Worm (Caenorhabditis elegans) whole organism, L2 larva: Measurements from ENCODE around the gene C56E6.7.

ENCODE experiments used
- alr-1 ChIP-seq: fragments of 150-350 bp; optimal IDR thresholded peaks from 2 replicates; lab custom pipeline; 2014; ENCODE audit warnings: missing biosample characterization, missing genetic modification characterization
- egl-27 ChIP-seq: sonication (generic microtip); optimal IDR thresholded peaks from 3 replicates; lab custom pipeline; 2017; ENCODE audit warnings: missing biosample characterization, missing genetic modification reagents, missing genetic modification characterization
- elt-3 ChIP-seq: sonication (generic microtip); optimal IDR thresholded peaks from 2 replicates; lab custom pipeline; 2017; ENCODE audit warnings: missing biosample characterization, missing genetic modification characterization
- lin-13 ChIP-seq: fragments of 150-350 bp; optimal IDR thresholded peaks from 2 replicates; lab custom pipeline; 2014; ENCODE audit warnings: missing biosample characterization, missing genetic modification reagents, missing genetic modification characterization
- lin-39 ChIP-seq: fragments of 150-350 bp; optimal IDR thresholded peaks from 2 replicates; lab custom pipeline; 2014; ENCODE audit warnings: missing biosample characterization, missing genetic modification reagents, missing genetic modification characterization
- lsy-2 ChIP-seq, 2 experiments: fragments of 150-350 bp in 1 of 2; sonication (generic microtip) in 1 of 2; optimal IDR thresholded peaks; 2 replicates each; lab custom pipeline; 2014 to 2017; ENCODE audit warnings: missing biosample characterization in 2 of 2, missing genetic modification characterization in 2 of 2
- mdl-1 ChIP-seq, 2 experiments: fragments of 150-350 bp in 1 of 2; sonication (generic microtip) in 1 of 2; optimal IDR thresholded peaks; 2 replicates each; lab custom pipeline; 2017; ENCODE audit warnings: missing biosample characterization in 2 of 2, missing genetic modification characterization in 2 of 2
- nhr-11 ChIP-seq: fragments of 150-350 bp; optimal IDR thresholded peaks from 2 replicates; lab custom pipeline; 2014; ENCODE audit warnings: missing biosample characterization, missing genetic modification characterization
- nhr-12 ChIP-seq: fragments of 150-350 bp; optimal IDR thresholded peaks from 2 replicates; lab custom pipeline; 2014; ENCODE audit warnings: missing biosample characterization, missing genetic modification characterization
- nhr-237 ChIP-seq: fragments of 150-350 bp; optimal IDR thresholded peaks from 2 replicates; lab custom pipeline; 2014; ENCODE audit warnings: missing biosample characterization, missing genetic modification characterization
- snpc-4 ChIP-seq: fragments of 150-350 bp; optimal IDR thresholded peaks from 2 replicates; lab custom pipeline; 2014; ENCODE audit warnings: missing biosample characterization, missing genetic modification characterization
- zag-1 ChIP-seq: fragments of 150-350 bp; optimal IDR thresholded peaks from 2 replicates; lab custom pipeline; 2014; ENCODE audit warnings: missing biosample characterization, missing genetic modification characterization

- no peak for TF ChIP-seq nhr-11 (tag; lab: Kevin White, UChicago)
- no peak for TF ChIP-seq elt-3 (tag; lab: Kevin White, UChicago)
- TF ChIP-seq alr-1 (tag; lab: Kevin White, UChicago): no peak
- no peak for TF ChIP-seq lin-13 (GFP tag; lab: Kevin White, UChicago)
- TF ChIP-seq nhr-237: no peak
- no peak for TF ChIP-seq zag-1 (tag; lab: Kevin White, UChicago)
- no peak for TF ChIP-seq nhr-12 (tag; lab: Kevin White, UChicago)
- no peak for TF ChIP-seq egl-27 (tag; lab: Kevin White, UChicago)
- TF ChIP-seq lin-39: no peak
- no peak for TF ChIP-seq lsy-2 (tag; optimal IDR thresholded peaks at IDR 0.05; lab: Kevin White, UChicago)
- TF ChIP-seq snpc-4 (tag; lab: Kevin White, UChicago): no peak
- TF ChIP-seq mdl-1 (tag; optimal IDR thresholded peaks at IDR 0.05; lab: Kevin White, UChicago): no peak
These were observed at the start of gene C56E6.7 for ce11 chrII:6516276-6516675.
